Fruit fly (Drosophila melanogaster) whole organism, pupa: Measurements from ENCODE around the gene TkR86C.

Experiments used
- CG10348 ChIP-seq: fragments of 200-800 bp; sonication (Bioruptor generic); IDR thresholded peaks from 2 replicates; pipeline ENCODE4 v1.3.6; 2022; ENCODE audit warnings: missing biosample characterization, missing genetic modification characterization
- CG12605 ChIP-seq: fragments of 200-800 bp; sonication (Bioruptor generic); IDR thresholded peaks from 2 replicates; pipeline ENCODE4 v1.3.6; 2022; ENCODE audit warnings: missing biosample characterization, missing genetic modification characterization
- CG13204 ChIP-seq: fragments of 200-800 bp; sonication (Bioruptor generic); optimal IDR thresholded peaks from 2 replicates; lab custom pipeline; 2018; ENCODE audit warnings: missing biosample characterization, mild to moderate bottlenecking, missing genetic modification characterization, moderate library complexity
- CG14655 ChIP-seq: fragments of 200-800 bp; sonication (Bioruptor generic); optimal IDR thresholded peaks from 3 replicates; lab custom pipeline; 2017; ENCODE audit warnings: mild to moderate bottlenecking, missing biosample characterization, missing genetic modification reagents, missing genetic modification characterization
- CG15710 ChIP-seq: fragments of 200-800 bp; sonication (Bioruptor generic); optimal IDR thresholded peaks from 2 replicates; lab custom pipeline; 2018; ENCODE audit warnings: missing biosample characterization, mild to moderate bottlenecking, missing genetic modification characterization, moderate library complexity
- CG17806 ChIP-seq: fragments of 200-800 bp; sonication (Bioruptor generic); optimal IDR thresholded peaks from 2 replicates; lab custom pipeline; 2018; ENCODE audit warnings: missing biosample characterization, mild to moderate bottlenecking, missing genetic modification characterization, moderate library complexity
- CG32121 ChIP-seq: fragments of 200-800 bp; sonication (Bioruptor generic); IDR thresholded peaks from 2 replicates; pipeline ENCODE4 v1.3.6; 2022; ENCODE audit warnings: missing biosample characterization, missing genetic modification characterization
- CG34367 ChIP-seq: fragments of 200-800 bp; sonication (Bioruptor generic); optimal IDR thresholded peaks from 2 replicates; lab custom pipeline; 2018; ENCODE audit warnings: missing biosample characterization, mild to moderate bottlenecking, missing genetic modification characterization
- CG4496 ChIP-seq: fragments of 200-800 bp; sonication (Bioruptor generic); IDR thresholded peaks from 3 replicates; pipeline ENCODE4 v1.3.6; 2022; ENCODE audit warnings: missing biosample characterization, missing genetic modification characterization
- CG8159 ChIP-seq: fragments of 200-800 bp; sonication (Bioruptor generic); optimal IDR thresholded peaks from 3 replicates; lab custom pipeline; 2018; ENCODE audit warnings: missing biosample characterization, mild to moderate bottlenecking, missing genetic modification characterization, moderate library complexity
- CG8301 ChIP-seq: fragments of 200-800 bp; sonication (Bioruptor generic); optimal IDR thresholded peaks from 2 replicates; lab custom pipeline; 2018; ENCODE audit warnings: missing biosample characterization, mild to moderate bottlenecking, missing genetic modification characterization
- CG9948 ChIP-seq: fragments of 200-800 bp; sonication (Bioruptor generic); optimal IDR thresholded peaks from 2 replicates; lab custom pipeline; 2018; ENCODE audit warnings: missing biosample characterization, mild to moderate bottlenecking, missing genetic modification characterization, moderate library complexity
- D1 ChIP-seq: fragments of 200-800 bp; sonication (Bioruptor generic); optimal IDR thresholded peaks from 2 replicates; lab custom pipeline; 2018; ENCODE audit warnings: missing biosample characterization, mild to moderate bottlenecking, missing genetic modification characterization, moderate library complexity
- EcR ChIP-seq: fragments of 200-800 bp; sonication (Bioruptor generic); optimal IDR thresholded peaks from 3 replicates; lab custom pipeline; 2019; ENCODE audit warnings: missing biosample characterization, missing genetic modification characterization, mild to moderate bottlenecking, moderate library complexity, missing genetic modification reagents
- Ets98B ChIP-seq: fragments of 200-800 bp; sonication (Bioruptor generic); IDR thresholded peaks from 2 replicates; pipeline ENCODE4 v1.3.6; 2022; ENCODE audit warnings: missing biosample characterization, missing genetic modification characterization
- Pif1A ChIP-seq: fragments of 200-800 bp; sonication (Bioruptor generic); optimal IDR thresholded peaks from 3 replicates; lab custom pipeline; 2016; ENCODE audit warnings: missing biosample characterization, missing genetic modification characterization
- Pif1B ChIP-seq: fragments of 200-800 bp; sonication (Bioruptor generic); optimal IDR thresholded peaks from 3 replicates; lab custom pipeline; 2016; ENCODE audit warnings: missing biosample characterization, missing genetic modification characterization
- Snoo ChIP-seq: fragments of 200-800 bp; sonication (Bioruptor generic); optimal IDR thresholded peaks from 3 replicates; lab custom pipeline; 2017; ENCODE audit warnings: missing biosample characterization, mild to moderate bottlenecking, missing genetic modification characterization, inconsistent platforms
- fd96Ca ChIP-seq: fragments of 200-800 bp; sonication (Bioruptor generic); IDR thresholded peaks from 3 replicates; pipeline ENCODE4 v1.3.6; 2022; ENCODE audit warnings: missing biosample characterization, missing genetic modification characterization
- gl ChIP-seq: fragments of 200-800 bp; sonication (Bioruptor generic); optimal IDR thresholded peaks from 2 replicates; lab custom pipeline; 2018; ENCODE audit warnings: missing biosample characterization, mild to moderate bottlenecking, missing genetic modification characterization
- rn ChIP-seq: fragments of 200-800 bp; sonication (Bioruptor generic); IDR thresholded peaks from 2 replicates; pipeline ENCODE4 v1.3.6; 2022; ENCODE audit warnings: missing biosample characterization, missing genetic modification characterization

TkR86C gene

dm6 chr3R:10751061-10751460 is at the start of gene TkR86C:
TSS of gene TkR86C (minus strand) at chr3R:10751228.
- TF ChIP-seq gl (tag; lab: Kevin White, UChicago) (no peak), CG15710 (no peak), CG12605 (GFP tag; lab: Robert Waterston, UW) (no peak), Pif1A (GFP tag; lab: Kevin White, UChicago) (no peak), Snoo (no peak), CG32121 (GFP tag; lab: Robert Waterston, UW) (no peak), fd96Ca (GFP tag; lab: Robert Waterston, UW) (no peak), CG10348 (GFP tag; lab: Robert Waterston, UW) (no peak), CG4496 (GFP tag; lab: Robert Waterston, UW) (no peak), CG13204 (GFP tag; lab: Kevin White, UChicago) (no peak), CG34367 (no peak), rn (GFP tag; lab: Robert Waterston, UW) (no peak), Pif1B (GFP tag; lab: Kevin White, UChicago) (no peak)

dm6 chr3R:10792604-10793003 is 41.6 kb upstream of the TkR86C start, which contains the start of gene CG14687:
TSS of gene CG14687 (plus strand) at chr3R:10792904.
- TF ChIP-seq CG14655 (GFP tag; lab: Kevin White, UChicago) (no peak), CG8159 (no peak), D1 (tag; lab: Kevin White, UChicago) (no peak), CG9948 (tag; lab: Kevin White, UChicago) (no peak), rn (GFP tag; lab: Robert Waterston, UW) (no peak), CG12605 (GFP tag; lab: Robert Waterston, UW) (no peak), CG17806 (tag; lab: Kevin White, UChicago) (no peak), Snoo (no peak), CG10348 (GFP tag; lab: Robert Waterston, UW) (no peak), CG4496 (GFP tag; lab: Robert Waterston, UW) (no peak), Ets98B (GFP tag; lab: Robert Waterston, UW) (no peak), Pif1A (GFP tag; lab: Kevin White, UChicago) (no peak), CG32121 (GFP tag; lab: Robert Waterston, UW) (no peak), gl (tag; lab: Kevin White, UChicago) (no peak), EcR (GFP tag; lab: Kevin White, UChicago) (no peak)
- TF ChIP-seq, all 21 proteins: peak for 0

- TF ChIP-seq D1 (tag; lab: Kevin White, UChicago), result no peak
These were observed 37.2 kb upstream of the TkR86C start, which contains the start of the genes Art1 and Mcm5 for dm6 chr3R:10788186-10788585. TSS of gene Art1 (minus strand) at chr3R:10788226. TSS of gene Mcm5 (plus strand) at chr3R:10788524.

DNA sequence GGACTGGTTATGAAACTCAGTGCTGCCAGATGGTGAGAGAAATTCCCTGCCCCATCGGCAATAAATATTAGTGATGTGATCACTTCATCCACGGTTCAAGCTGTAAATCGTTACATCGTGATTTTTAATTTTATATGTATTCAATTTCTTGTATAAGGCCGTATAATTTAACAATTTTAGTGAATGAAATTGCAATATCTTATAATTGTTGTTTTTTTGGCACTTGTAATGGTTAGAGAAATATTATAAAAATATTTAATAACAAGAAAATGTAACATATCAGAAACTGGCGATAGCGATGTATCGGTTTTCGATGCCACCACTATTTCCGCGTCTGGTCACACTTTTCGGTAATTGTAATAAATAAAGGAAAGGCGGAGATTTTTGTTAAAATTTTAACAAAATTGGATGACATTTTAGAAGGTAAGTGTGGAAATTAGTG is 33.1 kb upstream of the TkR86C start, which contains the start of the genes mRpL37 and Rbp1:
Gene mRpL37, minus strand, starts transcription at position 35 of the 442 bp plus-strand sequence.
Gene Rbp1, plus strand, starts transcription at position 326 of the 442 bp plus-strand sequence.
- TF ChIP-seq CG12605 (GFP tag; lab: Robert Waterston, UW) (no peak), rn (GFP tag; lab: Robert Waterston, UW) (no peak), Ets98B (GFP tag; lab: Robert Waterston, UW) (no peak), CG14655 (GFP tag; lab: Kevin White, UChicago) (no peak), CG34367 (no peak), CG4496 (GFP tag; lab: Robert Waterston, UW) (peak; percentile 77), fd96Ca (GFP tag; lab: Robert Waterston, UW) (no peak), CG8159 (peak; percentile 70), D1 (tag; lab: Kevin White, UChicago) (no peak), Snoo (peak; percentile 46), CG13204 (GFP tag; lab: Kevin White, UChicago) (no peak), CG17806 (tag; lab: Kevin White, UChicago) (peak; percentile 59), CG9948 (tag; lab: Kevin White, UChicago) (peak; percentile 55), CG15710 (peak; percentile 73), CG10348 (GFP tag; lab: Robert Waterston, UW) (no peak), EcR (GFP tag; lab: Kevin White, UChicago) (no peak)

dm6 chr3R:10782167-10782566 is 31.1 kb upstream of the TkR86C start, which contains the start of gene CG42633:
TSS of gene CG42633 (minus strand) at chr3R:10782267.
- TF ChIP-seq CG13204 (GFP tag; lab: Kevin White, UChicago) (no peak), CG14655 (GFP tag; lab: Kevin White, UChicago) (no peak)
- TF ChIP-seq, all 21 proteins: peak for 0

DNA sequence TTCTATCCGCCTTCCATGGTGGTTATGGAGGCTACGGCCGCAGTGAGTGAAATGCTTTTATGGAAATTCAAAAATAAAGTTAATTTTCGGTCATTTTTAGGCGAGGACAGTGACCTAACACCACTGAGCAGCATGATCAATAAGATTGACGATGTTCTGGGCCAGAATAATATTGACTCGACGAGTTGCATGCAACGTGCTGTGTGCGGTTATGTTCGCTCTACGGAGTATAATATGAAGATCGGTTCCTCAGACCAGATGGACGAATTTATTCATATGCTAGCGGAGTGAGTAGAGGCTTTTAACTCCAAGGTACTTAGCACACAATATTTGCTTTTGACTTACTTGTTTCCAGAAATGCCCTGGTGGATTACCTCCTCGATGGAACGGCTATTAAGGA is 29.1 kb upstream of the TkR86C start:
- TF ChIP-seq CG12605 (GFP tag; lab: Robert Waterston, UW) (no peak), CG10348 (GFP tag; lab: Robert Waterston, UW) (no peak), CG32121 (GFP tag; lab: Robert Waterston, UW) (no peak), CG17806 (tag; lab: Kevin White, UChicago) (no peak), CG8159 (no peak), rn (GFP tag; lab: Robert Waterston, UW) (no peak), EcR (GFP tag; lab: Kevin White, UChicago) (no peak), CG15710 (no peak), CG8301 (tag; lab: Kevin White, UChicago) (no peak), CG14655 (GFP tag; lab: Kevin White, UChicago) (no peak), CG9948 (tag; lab: Kevin White, UChicago) (no peak)
